Fruit fly (Drosophila melanogaster) whole organism, embryonic: ENCODE measurements around the gene CG44000.

Source experiments
- B-H1 ChIP-seq: fragments of 200-800 bp; sonication (Bioruptor generic); IDR thresholded peaks from 3 replicates; pipeline ENCODE4 v1.3.6; 2022; ENCODE audit warnings: missing biosample characterization, missing genetic modification characterization
- CG11456 ChIP-seq: fragments of 200-800 bp; sonication (Bioruptor generic); IDR thresholded peaks from 3 replicates; pipeline ENCODE4 v1.3.6; 2022; ENCODE audit warnings: missing biosample characterization, missing genetic modification characterization
- CG14014 ChIP-seq: fragments of 200-800 bp; sonication (Bioruptor generic); IDR thresholded peaks from 2 replicates; pipeline ENCODE4 v1.3.6; 2022; ENCODE audit warnings: missing biosample characterization, missing genetic modification characterization
- CG1603 ChIP-seq: fragments of 200-800 bp; sonication (Bioruptor generic); optimal IDR thresholded peaks from 2 replicates; lab custom pipeline; 2019; ENCODE audit warnings: missing biosample characterization, mild to moderate bottlenecking, missing genetic modification characterization, moderate library complexity
- CG16813 ChIP-seq: fragments of 200-800 bp; sonication (Bioruptor generic); IDR thresholded peaks from 3 replicates; pipeline ENCODE4 v1.3.6; 2022; ENCODE audit warnings: missing biosample characterization, missing genetic modification characterization; ENCODE audit not compliant: partially characterized antibody
- CG18262 ChIP-seq: fragments of 200-800 bp; optimal IDR thresholded peaks from 3 replicates; lab custom pipeline; 2019; ENCODE audit warnings: missing biosample characterization, mild to moderate bottlenecking, missing genetic modification characterization, moderate library complexity
- CG2120 ChIP-seq: fragments of 200-800 bp; sonication (Bioruptor generic); optimal IDR thresholded peaks from 3 replicates; lab custom pipeline; 2016; ENCODE audit warnings: missing biosample characterization, missing genetic modification characterization
- CG3847 ChIP-seq: fragments of 200-800 bp; sonication (Bioruptor generic); IDR thresholded peaks from 2 replicates; pipeline ENCODE4 v1.3.6; 2022; ENCODE audit warnings: missing biosample characterization, missing genetic modification characterization
- CG6254 ChIP-seq: fragments of 200-800 bp; sonication (Bioruptor generic); optimal IDR thresholded peaks from 3 replicates; lab custom pipeline; 2017; ENCODE audit warnings: mild to moderate bottlenecking, missing biosample characterization, missing genetic modification reagents, missing genetic modification characterization
- CG7839 ChIP-seq: fragments of 200-800 bp; sonication (Bioruptor generic); optimal IDR thresholded peaks from 3 replicates; lab custom pipeline; 2018; ENCODE audit warnings: missing biosample characterization, mild to moderate bottlenecking, missing genetic modification characterization, moderate library complexity
- D19A ChIP-seq: fragments of 200-800 bp; optimal IDR thresholded peaks from 3 replicates; lab custom pipeline; 2019; ENCODE audit warnings: missing biosample characterization, mild to moderate bottlenecking, missing genetic modification characterization, moderate library complexity
- Deaf1 ChIP-seq: fragments of 200-800 bp; optimal IDR thresholded peaks from 3 replicates; lab custom pipeline; 2019; ENCODE audit warnings: missing biosample characterization, mild to moderate bottlenecking, missing genetic modification characterization, moderate library complexity
- Dref ChIP-seq: fragments of 200-800 bp; sonication (Bioruptor generic); IDR thresholded peaks from 2 replicates; pipeline ENCODE4 v1.3.6; 2022; ENCODE audit warnings: missing biosample characterization, missing genetic modification characterization
- ERR ChIP-seq: fragments of 200-800 bp; sonication (Bioruptor generic); optimal IDR thresholded peaks from 2 replicates; lab custom pipeline; 2016; ENCODE audit warnings: missing biosample characterization, missing genetic modification characterization
- Elba2 ChIP-seq: fragments of 200-800 bp; sonication (Bioruptor generic); optimal IDR thresholded peaks from 3 replicates; lab custom pipeline; 2016; ENCODE audit warnings: missing biosample characterization, missing genetic modification characterization
- Fer3 ChIP-seq: fragments of 200-800 bp; sonication (Bioruptor generic); optimal IDR thresholded peaks from 2 replicates; lab custom pipeline; 2018; ENCODE audit warnings: missing biosample characterization, mild to moderate bottlenecking, missing genetic modification characterization, moderate library complexity
- Hey ChIP-seq: fragments of 200-800 bp; sonication (Bioruptor generic); optimal IDR thresholded peaks from 3 replicates; lab custom pipeline; 2018; ENCODE audit warnings: missing biosample characterization, mild to moderate bottlenecking, missing genetic modification characterization
- Hr39 ChIP-seq: fragments of >200 bp; optimal IDR thresholded peaks from 2 replicates; lab custom pipeline; 2017
- Hsf ChIP-seq: fragments of 200-800 bp; sonication (Bioruptor generic); optimal IDR thresholded peaks from 3 replicates; lab custom pipeline; 2016; ENCODE audit warnings: missing biosample characterization, missing genetic modification characterization
- Lpt ChIP-seq: fragments of >200 bp; optimal IDR thresholded peaks from 2 replicates; lab custom pipeline; 2018; ENCODE audit warnings: missing biosample characterization, missing genetic modification characterization
- Mad ChIP-seq: fragments of 200-800 bp; sonication (Bioruptor generic); optimal IDR thresholded peaks from 2 replicates; lab custom pipeline; 2016; ENCODE audit warnings: missing biosample characterization, missing genetic modification characterization
- Med ChIP-seq: fragments of 200-800 bp; sonication (Bioruptor generic); peaks from one replicate; lab custom pipeline; 2016; ENCODE audit warnings: missing biosample characterization, missing genetic modification characterization, mild to moderate bottlenecking, inconsistent platforms, moderate library complexity
- NC2α ChIP-seq: fragments of 200-800 bp; sonication (Bioruptor generic); optimal IDR thresholded peaks from 2 replicates; lab custom pipeline; 2016; ENCODE audit warnings: missing biosample characterization, missing genetic modification characterization
- Oli ChIP-seq: fragments of 200-800 bp; sonication (Bioruptor generic); optimal IDR thresholded peaks from 2 replicates; lab custom pipeline; 2018; ENCODE audit warnings: missing biosample characterization, mild to moderate bottlenecking, missing genetic modification characterization, moderate library complexity
- Opbp ChIP-seq: fragments of 200-800 bp; sonication (Bioruptor generic); IDR thresholded peaks from 3 replicates; pipeline ENCODE4 v1.3.6; 2022; ENCODE audit warnings: missing biosample characterization, missing genetic modification characterization; ENCODE audit not compliant: partially characterized antibody
- Poxn ChIP-seq: fragments of 200-800 bp; sonication (Bioruptor generic); IDR thresholded peaks from 2 replicates; pipeline ENCODE4 v1.3.6; 2022; ENCODE audit warnings: missing biosample characterization, missing genetic modification characterization
- Side ChIP-seq: fragments of 200-800 bp; sonication (Bioruptor generic); optimal IDR thresholded peaks from 2 replicates; lab custom pipeline; 2016; ENCODE audit warnings: missing biosample characterization, missing genetic modification characterization
- Spps ChIP-seq: fragments of 200-800 bp; sonication (Bioruptor generic); optimal IDR thresholded peaks from 2 replicates; lab custom pipeline; 2018; ENCODE audit warnings: missing biosample characterization, mild to moderate bottlenecking, missing genetic modification characterization
- Ssrp ChIP-seq: fragments of 200-800 bp; sonication (Bioruptor generic); optimal IDR thresholded peaks from 2 replicates; lab custom pipeline; 2018; ENCODE audit warnings: missing biosample characterization, mild to moderate bottlenecking, missing genetic modification characterization, moderate library complexity
- ato ChIP-seq: fragments of 200-800 bp; sonication (Bioruptor generic); IDR thresholded peaks from 2 replicates; pipeline ENCODE4 v1.3.6; 2022; ENCODE audit warnings: missing biosample characterization, missing genetic modification characterization; ENCODE audit not compliant: partially characterized antibody
- chinmo ChIP-seq: fragments of 200-800 bp; sonication (Bioruptor generic); IDR thresholded peaks from 4 replicates; pipeline ENCODE4 v1.3.6; 2022; ENCODE audit warnings: missing biosample characterization, missing genetic modification characterization; ENCODE audit not compliant: partially characterized antibody
- dysf ChIP-seq: fragments of 200-800 bp; sonication (Bioruptor generic); IDR thresholded peaks from 3 replicates; pipeline ENCODE4 v1.3.6; 2022; ENCODE audit warnings: missing biosample characterization, missing genetic modification characterization
- en ChIP-seq: fragments of 200-800 bp; sonication (Bioruptor generic); optimal IDR thresholded peaks from 2 replicates; lab custom pipeline; 2016; ENCODE audit warnings: missing biosample characterization, missing genetic modification characterization
- ewg ChIP-seq: fragments of 200-800 bp; sonication (Bioruptor generic); optimal IDR thresholded peaks from 3 replicates; lab custom pipeline; 2017; ENCODE audit warnings: mild to moderate bottlenecking, missing biosample characterization, missing genetic modification reagents, missing genetic modification characterization
- gro ChIP-seq: fragments of 200-800 bp; sonication (Bioruptor generic); optimal IDR thresholded peaks from 2 replicates; lab custom pipeline; 2016; ENCODE audit warnings: missing biosample characterization, missing genetic modification characterization
- ind ChIP-seq: fragments of 200-800 bp; sonication (Bioruptor generic); optimal IDR thresholded peaks from 3 replicates; lab custom pipeline; 2016; ENCODE audit warnings: missing biosample characterization, missing genetic modification characterization
- jing ChIP-seq: fragments of 200-800 bp; sonication (Bioruptor generic); optimal IDR thresholded peaks from 2 replicates; lab custom pipeline; 2018; ENCODE audit warnings: missing biosample characterization, mild to moderate bottlenecking, missing genetic modification characterization
- lola ChIP-seq, 3 experiments: fragments of >200 bp in 2 of 3; fragments of 200-800 bp in 1 of 3; sonication (Bioruptor generic) in 1 of 3; optimal IDR thresholded peaks; 2 replicates each; lab custom pipeline; 2017 to 2019; ENCODE audit warnings: missing biosample characterization in 3 of 3, missing genetic modification characterization in 3 of 3, mild to moderate bottlenecking in 1 of 3, moderate library complexity in 1 of 3
- mirr ChIP-seq: fragments of 200-800 bp; sonication (Bioruptor generic); optimal IDR thresholded peaks from 3 replicates; lab custom pipeline; 2018; ENCODE audit warnings: missing biosample characterization, mild to moderate bottlenecking, missing genetic modification characterization
- nerfin-2 ChIP-seq: fragments of 200-800 bp; sonication (Bioruptor generic); IDR thresholded peaks from 2 replicates; pipeline ENCODE4 v1.3.6; 2022; ENCODE audit warnings: missing biosample characterization, missing genetic modification characterization; ENCODE audit not compliant: partially characterized antibody
- nmo ChIP-seq: fragments of 200-800 bp; sonication (Bioruptor generic); optimal IDR thresholded peaks from 2 replicates; lab custom pipeline; 2018; ENCODE audit warnings: missing biosample characterization, mild to moderate bottlenecking, missing genetic modification characterization, moderate library complexity
- org-1 ChIP-seq: fragments of 200-800 bp; sonication (Bioruptor generic); optimal IDR thresholded peaks from 2 replicates; lab custom pipeline; 2017; ENCODE audit warnings: missing biosample characterization, missing genetic modification characterization
- peb ChIP-seq: fragments of 200-800 bp; sonication (Bioruptor generic); IDR thresholded peaks from 2 replicates; pipeline ENCODE4 v1.3.6; 2022; ENCODE audit warnings: missing biosample characterization, missing genetic modification characterization
- slou ChIP-seq: fragments of 200-800 bp; sonication (Bioruptor generic); optimal IDR thresholded peaks from 3 replicates; lab custom pipeline; 2016; ENCODE audit warnings: missing biosample characterization, missing genetic modification characterization
- sqz ChIP-seq: fragments of 200-800 bp; sonication (Bioruptor generic); optimal IDR thresholded peaks from 3 replicates; lab custom pipeline; 2018; ENCODE audit warnings: missing biosample characterization, mild to moderate bottlenecking, missing genetic modification characterization
- ssp ChIP-seq: fragments of 200-800 bp; sonication (Bioruptor generic); IDR thresholded peaks from 2 replicates; pipeline ENCODE4 v1.3.6; 2022; ENCODE audit warnings: missing biosample characterization, missing genetic modification characterization
- stwl ChIP-seq: fragments of 200-800 bp; sonication (Bioruptor generic); optimal IDR thresholded peaks from 3 replicates; lab custom pipeline; 2018; ENCODE audit warnings: missing biosample characterization, mild to moderate bottlenecking, missing genetic modification characterization, moderate library complexity
- tgo ChIP-seq: fragments of 200-800 bp; sonication (Bioruptor generic); IDR thresholded peaks from 3 replicates; pipeline ENCODE4 v1.3.6; 2022; ENCODE audit warnings: missing biosample characterization, missing genetic modification characterization
- tio ChIP-seq: fragments of 200-800 bp; sonication (Bioruptor generic); optimal IDR thresholded peaks from 2 replicates; lab custom pipeline; 2017; ENCODE audit warnings: missing biosample characterization, missing genetic modification characterization, inconsistent platforms
- usp ChIP-seq: fragments of >200 bp; optimal IDR thresholded peaks from 2 replicates; lab custom pipeline; 2017; ENCODE audit warnings: missing biosample characterization, missing genetic modification characterization

The CG44000 gene

DNA sequence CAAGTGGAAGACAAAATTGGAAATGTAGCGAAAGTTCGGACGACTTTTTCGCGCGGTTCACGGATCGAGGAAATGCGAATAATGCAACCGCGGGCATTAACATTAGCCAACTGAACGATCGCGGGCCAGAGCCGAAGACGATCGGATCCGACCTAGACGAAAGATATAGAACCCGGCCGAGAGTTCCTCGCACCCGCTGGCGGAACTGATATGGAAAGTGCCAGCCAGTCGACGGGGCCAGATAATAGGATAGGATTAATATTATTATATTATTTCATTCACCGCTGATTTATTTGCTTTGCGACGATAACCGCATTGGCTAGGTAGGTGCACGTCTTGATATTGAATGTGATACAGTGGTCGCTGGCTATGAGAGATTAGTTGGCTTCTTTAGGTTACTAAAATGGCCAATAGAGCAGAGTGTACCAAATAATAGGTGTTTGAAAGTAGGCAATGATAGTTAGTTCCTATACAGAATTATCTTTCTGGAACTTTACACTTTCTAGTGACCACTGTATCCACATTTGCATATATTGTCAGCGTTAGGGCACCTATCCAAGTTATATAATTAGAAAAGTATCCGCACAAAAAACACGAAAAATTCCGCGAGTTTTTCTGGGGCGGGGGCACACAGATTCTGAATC lies 43.6 kb upstream of the CG44000 start (continued):
- TF ChIP-seq Hey (peak; percentile 4), ind (GFP tag; lab: Kevin White, UChicago) (peak; percentile 83), peb (GFP tag; lab: Robert Waterston, UW) (no peak), jing (GFP tag; lab: Kevin White, UChicago) (peak; percentile 25), Lpt (GFP tag; lab: Kevin White, UChicago) (no peak), CG18262 (tag; lab: Kevin White, UChicago) (peak; percentile 65), CG11456 (GFP tag; lab: Robert Waterston, UW) (peak; percentile 71), CG1603 (tag; lab: Kevin White, UChicago) (peak; percentile 75), ato (GFP tag; lab: Robert Waterston, UW) (no peak), Dref (GFP tag; lab: Robert Waterston, UW) (no peak), CG3847 (GFP tag; lab: Robert Waterston, UW) (peak; percentile 57; the same call in 1 of the 2 replicates), CG16813 (GFP tag; lab: Robert Waterston, UW) (no peak), Hr39 (lab: Kevin White, UChicago) (no peak), Mad (peak; percentile 41), Side (GFP tag; lab: Kevin White, UChicago) (peak; percentile 52), B-H1 (GFP tag; lab: Robert Waterston, UW) (peak; percentile 69), Spps (tag; lab: Kevin White, UChicago) (no peak), Poxn (no peak), lola (GFP tag; optimal IDR thresholded peaks at IDR 0.05; lab: Kevin White, UChicago) (peak in 1 of 3 experiments; percentile 47), D19A (tag; lab: Kevin White, UChicago) (no peak), org-1 (GFP tag; lab: Kevin White, UChicago) (peak; percentile 14), CG7839 (tag; lab: Kevin White, UChicago) (peak; percentile 78), ewg (GFP tag; lab: Kevin White, UChicago) (peak; percentile 41), tgo (peak; percentile 73), nerfin-2 (GFP tag; lab: Robert Waterston, UW) (no peak), CG14014 (peak; percentile 64), stwl (tag; lab: Kevin White, UChicago) (no peak), en (peak; percentile 16), Elba2 (no peak), nmo (peak; percentile 62), Ssrp (tag; lab: Kevin White, UChicago) (peak; percentile 40), dysf (GFP tag; lab: Robert Waterston, UW) (peak; percentile 83), gro (GFP tag; lab: Kevin White, UChicago) (peak; percentile 21), ERR (peak; percentile 12), slou (peak; percentile 27), Oli (peak; percentile 74), CG2120 (peak; percentile 77), Hsf (GFP tag; lab: Kevin White, UChicago) (peak; percentile 68), sqz (peak; percentile 21), ssp (peak; percentile 44; the same call in 1 of the 2 replicates), mirr (GFP tag; lab: Kevin White, UChicago) (peak; percentile 11), Med (peak; percentile 96), usp (GFP tag; lab: Kevin White, UChicago) (no peak), Opbp (GFP tag; lab: Robert Waterston, UW) (no peak), Deaf1 (tag; lab: Kevin White, UChicago) (peak; percentile 41), Fer3 (tag; lab: Kevin White, UChicago) (peak; percentile 69), NC2α (GFP tag; lab: Kevin White, UChicago) (peak; percentile 14), tio (GFP tag; lab: Kevin White, UChicago) (peak; percentile 51), chinmo (GFP tag; lab: Robert Waterston, UW) (no peak), CG6254 (GFP tag; lab: Kevin White, UChicago) (peak; percentile 34)
